Fruit fly (Drosophila melanogaster) whole organism, pupa: Measurements from ENCODE around the gene CG6216.

Experiments
- CG10348 ChIP-seq: fragments of 200-800 bp; sonication (Bioruptor generic); IDR thresholded peaks from 2 replicates; pipeline ENCODE4 v1.3.6; 2022; ENCODE audit warnings: missing biosample characterization, missing genetic modification characterization
- CG12605 ChIP-seq: fragments of 200-800 bp; sonication (Bioruptor generic); IDR thresholded peaks from 2 replicates; pipeline ENCODE4 v1.3.6; 2022; ENCODE audit warnings: missing biosample characterization, missing genetic modification characterization
- CG13204 ChIP-seq: fragments of 200-800 bp; sonication (Bioruptor generic); optimal IDR thresholded peaks from 2 replicates; lab custom pipeline; 2018; ENCODE audit warnings: missing biosample characterization, mild to moderate bottlenecking, missing genetic modification characterization, moderate library complexity
- CG14655 ChIP-seq: fragments of 200-800 bp; sonication (Bioruptor generic); optimal IDR thresholded peaks from 3 replicates; lab custom pipeline; 2017; ENCODE audit warnings: mild to moderate bottlenecking, missing biosample characterization, missing genetic modification reagents, missing genetic modification characterization
- CG15710 ChIP-seq: fragments of 200-800 bp; sonication (Bioruptor generic); optimal IDR thresholded peaks from 2 replicates; lab custom pipeline; 2018; ENCODE audit warnings: missing biosample characterization, mild to moderate bottlenecking, missing genetic modification characterization, moderate library complexity
- CG17806 ChIP-seq: fragments of 200-800 bp; sonication (Bioruptor generic); optimal IDR thresholded peaks from 2 replicates; lab custom pipeline; 2018; ENCODE audit warnings: missing biosample characterization, mild to moderate bottlenecking, missing genetic modification characterization, moderate library complexity
- CG32121 ChIP-seq: fragments of 200-800 bp; sonication (Bioruptor generic); IDR thresholded peaks from 2 replicates; pipeline ENCODE4 v1.3.6; 2022; ENCODE audit warnings: missing biosample characterization, missing genetic modification characterization
- CG34367 ChIP-seq: fragments of 200-800 bp; sonication (Bioruptor generic); optimal IDR thresholded peaks from 2 replicates; lab custom pipeline; 2018; ENCODE audit warnings: missing biosample characterization, mild to moderate bottlenecking, missing genetic modification characterization
- CG4496 ChIP-seq: fragments of 200-800 bp; sonication (Bioruptor generic); IDR thresholded peaks from 3 replicates; pipeline ENCODE4 v1.3.6; 2022; ENCODE audit warnings: missing biosample characterization, missing genetic modification characterization
- CG8159 ChIP-seq: fragments of 200-800 bp; sonication (Bioruptor generic); optimal IDR thresholded peaks from 3 replicates; lab custom pipeline; 2018; ENCODE audit warnings: missing biosample characterization, mild to moderate bottlenecking, missing genetic modification characterization, moderate library complexity
- CG8301 ChIP-seq: fragments of 200-800 bp; sonication (Bioruptor generic); optimal IDR thresholded peaks from 2 replicates; lab custom pipeline; 2018; ENCODE audit warnings: missing biosample characterization, mild to moderate bottlenecking, missing genetic modification characterization
- CG9948 ChIP-seq: fragments of 200-800 bp; sonication (Bioruptor generic); optimal IDR thresholded peaks from 2 replicates; lab custom pipeline; 2018; ENCODE audit warnings: missing biosample characterization, mild to moderate bottlenecking, missing genetic modification characterization, moderate library complexity
- D1 ChIP-seq: fragments of 200-800 bp; sonication (Bioruptor generic); optimal IDR thresholded peaks from 2 replicates; lab custom pipeline; 2018; ENCODE audit warnings: missing biosample characterization, mild to moderate bottlenecking, missing genetic modification characterization, moderate library complexity
- EcR ChIP-seq: fragments of 200-800 bp; sonication (Bioruptor generic); optimal IDR thresholded peaks from 3 replicates; lab custom pipeline; 2019; ENCODE audit warnings: missing biosample characterization, missing genetic modification characterization, mild to moderate bottlenecking, moderate library complexity, missing genetic modification reagents
- Ets98B ChIP-seq: fragments of 200-800 bp; sonication (Bioruptor generic); IDR thresholded peaks from 2 replicates; pipeline ENCODE4 v1.3.6; 2022; ENCODE audit warnings: missing biosample characterization, missing genetic modification characterization
- Pif1A ChIP-seq: fragments of 200-800 bp; sonication (Bioruptor generic); optimal IDR thresholded peaks from 3 replicates; lab custom pipeline; 2016; ENCODE audit warnings: missing biosample characterization, missing genetic modification characterization
- Pif1B ChIP-seq: fragments of 200-800 bp; sonication (Bioruptor generic); optimal IDR thresholded peaks from 3 replicates; lab custom pipeline; 2016; ENCODE audit warnings: missing biosample characterization, missing genetic modification characterization
- Snoo ChIP-seq: fragments of 200-800 bp; sonication (Bioruptor generic); optimal IDR thresholded peaks from 3 replicates; lab custom pipeline; 2017; ENCODE audit warnings: missing biosample characterization, mild to moderate bottlenecking, missing genetic modification characterization, inconsistent platforms
- fd96Ca ChIP-seq: fragments of 200-800 bp; sonication (Bioruptor generic); IDR thresholded peaks from 3 replicates; pipeline ENCODE4 v1.3.6; 2022; ENCODE audit warnings: missing biosample characterization, missing genetic modification characterization
- gl ChIP-seq: fragments of 200-800 bp; sonication (Bioruptor generic); optimal IDR thresholded peaks from 2 replicates; lab custom pipeline; 2018; ENCODE audit warnings: missing biosample characterization, mild to moderate bottlenecking, missing genetic modification characterization
- rn ChIP-seq: fragments of 200-800 bp; sonication (Bioruptor generic); IDR thresholded peaks from 2 replicates; pipeline ENCODE4 v1.3.6; 2022; ENCODE audit warnings: missing biosample characterization, missing genetic modification characterization

CG6216 gene

dm6 chr3L:11112427-11112826, 38.2 kb downstream of the CG6216 start:
- peak; percentile 46; the same call in 1 of the 2 replicates for TF ChIP-seq rn (GFP tag; lab: Robert Waterston, UW)
- TF ChIP-seq EcR: no peak

- TF ChIP-seq D1 (tag; lab: Kevin White, UChicago) (no peak), CG12605 (GFP tag; lab: Robert Waterston, UW) (no peak), Pif1B (GFP tag; lab: Kevin White, UChicago) (no peak), CG8159 (tag; lab: Kevin White, UChicago) (no peak), Pif1A (GFP tag; lab: Kevin White, UChicago) (no peak)
These were observed 41.1 kb downstream of the CG6216 start, which contains the start of the genes CG34012 and emei for dm6 chr3L:11109454-11109853. Gene CG34012 (minus strand): TSS chr3L:11109505. Gene emei (plus strand): TSS chr3L:11109690.

- TF ChIP-seq Ets98B (no peak), Pif1B (GFP tag; lab: Kevin White, UChicago) (no peak), CG8159 (tag; lab: Kevin White, UChicago) (no peak), rn (GFP tag; lab: Robert Waterston, UW) (no peak), CG34367 (tag; lab: Kevin White, UChicago) (no peak), CG14655 (GFP tag; lab: Kevin White, UChicago) (no peak), Pif1A (GFP tag; lab: Kevin White, UChicago) (no peak), Snoo (no peak), CG13204 (GFP tag; lab: Kevin White, UChicago) (no peak), CG10348 (GFP tag; lab: Robert Waterston, UW) (no peak), CG32121 (GFP tag; lab: Robert Waterston, UW) (no peak), D1 (tag; lab: Kevin White, UChicago) (no peak)
These were observed 42.6 kb downstream of the CG6216 start, which contains the start of gene CG12522 for dm6 chr3L:11107935-11108334. Gene CG12522 (plus strand): TSS chr3L:11108235.

- no peak for TF ChIP-seq CG8159 (tag; lab: Kevin White, UChicago)
- no peak for TF ChIP-seq gl
- TF ChIP-seq CG15710: no peak
- no peak for TF ChIP-seq CG17806 (tag; lab: Kevin White, UChicago)
- TF ChIP-seq Pif1B (GFP tag; lab: Kevin White, UChicago): no peak
- TF ChIP-seq CG34367 (tag; lab: Kevin White, UChicago): no peak
- TF ChIP-seq CG4496 (GFP tag; lab: Robert Waterston, UW): no peak
- TF ChIP-seq rn (GFP tag; lab: Robert Waterston, UW): no peak
- TF ChIP-seq D1 (tag; lab: Kevin White, UChicago): no peak
- no peak for TF ChIP-seq Pif1A (GFP tag; lab: Kevin White, UChicago)
- no peak for TF ChIP-seq CG13204 (GFP tag; lab: Kevin White, UChicago)
- no peak for TF ChIP-seq CG32121 (GFP tag; lab: Robert Waterston, UW)
- no peak for TF ChIP-seq CG10348 (GFP tag; lab: Robert Waterston, UW)
- TF ChIP-seq CG8301 (tag; lab: Kevin White, UChicago): no peak
- TF ChIP-seq CG9948: no peak
- TF ChIP-seq, all 21 proteins: peak for 0
These were observed 43.2 kb downstream of the CG6216 start, which contains the start of gene CG32073 for dm6 chr3L:11107432-11107831. Gene CG32073 (minus strand): TSS chr3L:11107582.

- TF ChIP-seq CG13204 (GFP tag; lab: Kevin White, UChicago) (no peak), CG32121 (GFP tag; lab: Robert Waterston, UW) (no peak), D1 (tag; lab: Kevin White, UChicago) (no peak), CG4496 (GFP tag; lab: Robert Waterston, UW) (no peak), Pif1B (GFP tag; lab: Kevin White, UChicago) (no peak), CG8301 (tag; lab: Kevin White, UChicago) (no peak), CG15710 (no peak), Snoo (no peak), CG10348 (GFP tag; lab: Robert Waterston, UW) (no peak), CG9948 (no peak)
These were observed 46.8 kb downstream of the CG6216 start, which contains the start of gene CG32071 for dm6 chr3L:11103773-11104172. Gene CG32071 (minus strand): TSS chr3L:11103873.

dm6 chr3L:11102930-11103329, 47.7 kb downstream of the CG6216 start, which contains the start of gene Elo68alpha:
Gene Elo68alpha (minus strand): TSS chr3L:11103030.
- no peak for TF ChIP-seq CG4496 (GFP tag; lab: Robert Waterston, UW)
- TF ChIP-seq, all 21 proteins: peak for 0

- TF ChIP-seq CG9948 (no peak), Snoo (no peak), rn (GFP tag; lab: Robert Waterston, UW) (no peak), CG32121 (GFP tag; lab: Robert Waterston, UW) (no peak), fd96Ca (GFP tag; lab: Robert Waterston, UW) (no peak), CG13204 (GFP tag; lab: Kevin White, UChicago) (no peak), CG17806 (tag; lab: Kevin White, UChicago) (no peak), CG8301 (tag; lab: Kevin White, UChicago) (no peak), Pif1B (GFP tag; lab: Kevin White, UChicago) (no peak), CG8159 (tag; lab: Kevin White, UChicago) (no peak), Ets98B (no peak), CG4496 (GFP tag; lab: Robert Waterston, UW) (no peak), gl (no peak), CG10348 (GFP tag; lab: Robert Waterston, UW) (no peak), D1 (tag; lab: Kevin White, UChicago) (no peak), EcR (no peak), CG12605 (GFP tag; lab: Robert Waterston, UW) (no peak), CG34367 (tag; lab: Kevin White, UChicago) (no peak), CG14655 (GFP tag; lab: Kevin White, UChicago) (no peak)
These were observed 49.0 kb downstream of the CG6216 start, which contains the start of gene Elo68beta for dm6 chr3L:11101598-11101997. Gene Elo68beta (minus strand): TSS chr3L:11101698.
